Worm (Caenorhabditis elegans): Measurements from ENCODE around the gene pkc-2.

Gene pkc-2

ce11 chrX:9361136-9361535, 3.5 kb upstream of the pkc-2 start:
- TF ChIP-seq lin-14 (GFP tag; optimal IDR thresholded peaks at IDR 0.05): peak; percentile 64
- TF ChIP-seq ceh-8 (GFP tag; optimal IDR thresholded peaks at IDR 0.05): peak; percentile 8
- TF ChIP-seq ces-1 (GFP tag; optimal IDR thresholded peaks at IDR 0.05): peak; percentile 12
- TF ChIP-seq nhr-28 (tag; optimal IDR thresholded peaks at IDR 0.05): no peak
- TF ChIP-seq nhr-47 (tag; optimal IDR thresholded peaks at IDR 0.05): no peak
- TF ChIP-seq fkh-10 (GFP tag; optimal IDR thresholded peaks at IDR 0.05): peak; percentile 80
- TF ChIP-seq zag-1 (tag; optimal IDR thresholded peaks at IDR 0.05): no peak

- TF ChIP-seq elt-2 (tag; optimal IDR thresholded peaks at IDR 0.05): peak; percentile 87
- no peak for TF ChIP-seq Y116A8C.19 (tag; optimal IDR thresholded peaks at IDR 0.05; ENCODE audit: borderline replicate concordance)
- TF ChIP-seq nhr-90 (tag; optimal IDR thresholded peaks at IDR 0.05; ENCODE audit: poor library complexity): peak; percentile 14
Observed at ce11 chrX:9364082-9364481, 536 bp upstream of the pkc-2 start.

DNA sequence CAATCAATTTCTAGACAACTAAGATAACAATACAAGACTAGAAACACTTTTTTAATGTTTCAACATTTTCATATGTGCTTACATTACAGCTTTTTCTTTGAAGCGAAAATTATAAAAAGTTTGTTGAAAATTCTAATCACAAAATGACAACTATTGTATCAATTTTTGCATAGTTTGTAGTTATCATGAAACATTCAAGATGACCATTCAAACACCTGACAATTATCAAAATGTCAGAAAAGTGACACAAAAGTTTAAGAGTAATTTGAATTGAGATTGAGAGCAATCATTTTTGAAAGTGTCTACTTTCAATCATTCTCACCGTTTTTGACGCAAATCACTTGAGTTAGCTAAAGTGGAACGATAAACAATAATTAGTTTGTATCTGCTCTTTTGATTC, 5.3 kb downstream of the pkc-2 start:
- TF ChIP-seq grh-1 (GFP tag; IDR thresholded peaks at IDR 0.05) (no peak), lin-39 (tag; optimal IDR thresholded peaks at IDR 0.05) (no peak), ztf-11 (tag; optimal IDR thresholded peaks at IDR 0.05) (no peak), dpl-1 (GFP tag; optimal IDR thresholded peaks at IDR 0.05) (no peak), sptf-1 (tag; optimal IDR thresholded peaks at IDR 0.05) (no peak), lin-14 (GFP tag; optimal IDR thresholded peaks at IDR 0.05) (no peak), aha-1 (tag; optimal IDR thresholded peaks at IDR 0.05) (no peak), fkh-4 (tag; optimal IDR thresholded peaks at IDR 0.05; ENCODE audit: borderline replicate concordance) (no peak), egl-27 (tag; optimal IDR thresholded peaks at IDR 0.05) (no peak), C04F5.9 (tag; optimal IDR thresholded peaks at IDR 0.05) (no peak), ceh-82 (tag; optimal IDR thresholded peaks at IDR 0.05) (no peak), lsy-2 (tag; optimal IDR thresholded peaks at IDR 0.05) (no peak), zag-1 (tag; optimal IDR thresholded peaks at IDR 0.05) (no peak)

ce11 chrX:9372221-9372620, 7.6 kb downstream of the pkc-2 start:
- TF ChIP-seq fkh-8 (tag; optimal IDR thresholded peaks at IDR 0.05) (no peak), fkh-10 (GFP tag; optimal IDR thresholded peaks at IDR 0.05) (peak; percentile 1), lsy-2 (tag; optimal IDR thresholded peaks at IDR 0.05) (no peak)

DNA sequence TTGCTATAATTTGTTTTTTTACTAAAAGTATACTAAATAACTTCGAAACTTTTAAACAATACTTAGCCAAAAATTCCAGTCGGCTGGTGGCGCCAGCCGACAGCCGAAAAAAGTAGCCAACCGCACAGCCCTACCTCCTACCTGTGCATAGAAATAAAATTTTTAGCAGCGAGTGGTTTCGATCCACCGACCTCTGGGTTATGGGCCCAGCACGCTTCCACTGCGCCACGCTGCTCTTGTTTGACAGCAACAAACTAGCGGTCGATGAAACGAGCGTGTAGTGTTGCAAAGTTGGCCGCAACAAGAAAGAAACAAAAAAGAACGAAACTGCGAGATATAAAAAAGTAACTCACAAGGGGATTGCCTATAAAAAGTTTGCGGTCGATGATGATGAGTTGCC, 8.4 kb downstream of the pkc-2 start:
- peak; percentile 41 for TF ChIP-seq xbp-1 (tag; optimal IDR thresholded peaks at IDR 0.05)
- TF ChIP-seq hlh-4 (tag; optimal IDR thresholded peaks at IDR 0.05): no peak
- TF ChIP-seq mef-2 (tag; optimal IDR thresholded peaks at IDR 0.05): no peak
- peak; percentile 49 for TF ChIP-seq lir-3 (tag; optimal IDR thresholded peaks at IDR 0.05; ENCODE audit: poor library complexity)
- no peak for TF ChIP-seq nhr-237 (tag; optimal IDR thresholded peaks at IDR 0.05)
- TF ChIP-seq dsc-1 (tag; optimal IDR thresholded peaks at IDR 0.05): peak; percentile 48
- TF ChIP-seq efl-3 (GFP tag; optimal IDR thresholded peaks at IDR 0.05): no peak
- no peak for TF ChIP-seq pag-3 (tag; optimal IDR thresholded peaks at IDR 0.05; ENCODE audit: borderline replicate concordance, insufficient read depth)
- TF ChIP-seq lin-35 (GFP tag; optimal IDR thresholded peaks at IDR 0.05): peak in 1 of 2 experiments; percentile 56
- no peak for TF ChIP-seq mab-9 (GFP tag; IDR thresholded peaks at IDR 0.05)
- peak; percentile 9 for TF ChIP-seq fkh-8 (tag; optimal IDR thresholded peaks at IDR 0.05)
- no peak for TF ChIP-seq ama-1 (optimal IDR thresholded peaks at IDR 0.05)
- TF ChIP-seq elt-2 (tag; optimal IDR thresholded peaks at IDR 0.05): no peak
- peak; percentile 36 for TF ChIP-seq swsn-7 (tag; optimal IDR thresholded peaks at IDR 0.05)
- no peak for TF ChIP-seq lin-15B (tag; optimal IDR thresholded peaks at IDR 0.05)
- no peak for TF ChIP-seq alr-1 (tag; optimal IDR thresholded peaks at IDR 0.05; ENCODE audit: borderline replicate concordance)
- TF ChIP-seq ztf-4 (tag; optimal IDR thresholded peaks at IDR 0.05): no peak
- peak; percentile 37 for TF ChIP-seq tbx-2 (tag; optimal IDR thresholded peaks at IDR 0.05)
- no peak for TF ChIP-seq ces-1 (GFP tag; optimal IDR thresholded peaks at IDR 0.05)
- no peak for TF ChIP-seq Y116A8C.19 (tag; optimal IDR thresholded peaks at IDR 0.05; ENCODE audit: borderline replicate concordance)
- no peak for TF ChIP-seq blmp-1 (tag; optimal IDR thresholded peaks at IDR 0.05)
- TF ChIP-seq snu-23 (GFP tag; optimal IDR thresholded peaks at IDR 0.05): peak; percentile 69
- no peak for TF ChIP-seq nhr-11 (tag; optimal IDR thresholded peaks at IDR 0.05)
- TF ChIP-seq efl-1 (optimal IDR thresholded peaks at IDR 0.05): no peak
- TF ChIP-seq efl-1 (GFP tag; optimal IDR thresholded peaks at IDR 0.05 in 1 of 2): no peak
- peak; percentile 12 to 44 (median 19) for TF ChIP-seq ceh-82 (tag; optimal IDR thresholded peaks at IDR 0.05)
- TF ChIP-seq nhr-19 (GFP tag; conservative IDR thresholded peaks at IDR 0.05): peak; percentile 63
- peak; percentile 69 for TF ChIP-seq rnt-1 (tag; optimal IDR thresholded peaks at IDR 0.05)
